Fruit fly (Drosophila melanogaster) whole organism, prepupa: ENCODE results near the gene CG8173.

Source experiments
- CG6792 ChIP-seq: fragments of 200-800 bp; sonication (Bioruptor generic); optimal IDR thresholded peaks from 3 replicates; lab custom pipeline; 2016; ENCODE audit warnings: missing biosample characterization, missing genetic modification characterization
- CG7368 ChIP-seq: fragments of 200-800 bp; sonication (Bioruptor generic); optimal IDR thresholded peaks from 3 replicates; lab custom pipeline; 2016; ENCODE audit warnings: missing biosample characterization, missing genetic modification characterization
- ss ChIP-seq, 2 experiments: fragments of 200-800 bp; sonication (Bioruptor generic); optimal IDR thresholded peaks; 2 replicates in 1 of 2; 3 replicates in 1 of 2; lab custom pipeline; 2017 to 2018; ENCODE audit warnings: mild to moderate bottlenecking in 2 of 2, missing biosample characterization in 2 of 2, missing genetic modification characterization in 2 of 2, moderate library complexity in 1 of 2

- TF ChIP-seq CG7368 (GFP tag; lab: Kevin White, UChicago) (no peak), ss (GFP tag; optimal IDR thresholded peaks at IDR 0.05; lab: Kevin White, UChicago) (no peak), CG6792 (GFP tag; lab: Kevin White, UChicago) (no peak)
Observed at dm6 chrX:17724288-17724914, 14.9 kb upstream of the CG8173 start.
